Fruit fly (Drosophila melanogaster): ENCODE results near the gene cdm.
A peak's percentile ranks its signal among the peaks of the same experiment; 100 is the strongest.

The cdm gene

DNA sequence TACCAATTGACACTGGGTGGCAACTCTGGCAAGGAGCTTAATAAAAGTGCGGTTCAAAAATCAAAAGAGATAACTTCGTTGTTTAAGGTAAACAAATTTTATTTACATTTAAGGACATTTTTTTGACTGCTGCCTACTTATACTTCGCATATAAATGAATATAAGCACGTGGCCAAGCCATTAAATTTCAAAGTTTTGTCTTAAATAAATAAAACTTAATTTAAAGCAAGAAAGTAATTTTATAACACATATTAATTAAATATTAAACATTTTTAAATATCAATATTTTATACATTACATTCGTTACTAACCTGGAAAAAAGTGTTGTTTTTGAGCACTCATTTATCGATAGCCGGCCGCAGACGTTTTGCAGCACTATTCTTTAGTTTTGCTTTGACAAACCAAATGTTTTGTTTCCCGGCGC, 5.4 kb upstream of the cdm start, which contains the start of the genes CG12321 and MED17 (continued):
- TF ChIP-seq mam (GFP tag; optimal IDR thresholded peaks at IDR 0.05) (peak; percentile 70), CG4854 (GFP tag; optimal IDR thresholded peaks at IDR 0.05) (peak; percentile 62), crp (GFP tag; optimal IDR thresholded peaks at IDR 0.05) (peak in 1 of 2 experiments; percentile 53), chif (GFP tag; optimal IDR thresholded peaks at IDR 0.05) (peak in 1 of 2 experiments; percentile 49), CG3838 (GFP tag; optimal IDR thresholded peaks at IDR 0.05) (peak; percentile 43), CG17359 (tag; optimal IDR thresholded peaks at IDR 0.05) (peak; percentile 84), BtbVII (GFP tag; optimal IDR thresholded peaks at IDR 0.05) (peak; percentile 86), ken (GFP tag; IDR thresholded peaks at IDR 0.05) (peak; percentile 88), Abd-B (GFP tag; optimal IDR thresholded peaks at IDR 0.05) (peak; percentile 94), Asciz (GFP tag; optimal IDR thresholded peaks at IDR 0.05) (peak; percentile 78), pita (GFP tag; optimal IDR thresholded peaks at IDR 0.05) (no peak), sens-2 (GFP tag; IDR thresholded peaks at IDR 0.05) (no peak; the same call in 1 of the 2 replicates), C15 (GFP tag; IDR thresholded peaks at IDR 0.05) (peak; percentile 74; the same call in 2 of the 3 replicates), CG17912 (GFP tag; optimal IDR thresholded peaks at IDR 0.05) (peak; percentile 43), CG3407 (GFP tag; optimal IDR thresholded peaks at IDR 0.05) (peak; percentile 70), dmrt99B (tag; optimal IDR thresholded peaks at IDR 0.05) (peak; percentile 77), CG15269 (tag; optimal IDR thresholded peaks at IDR 0.05) (peak; percentile 89), CG2116 (GFP tag; optimal IDR thresholded peaks at IDR 0.05) (peak; percentile 80), yki (optimal IDR thresholded peaks at IDR 0.05) (no peak), kah (GFP tag; optimal IDR thresholded peaks at IDR 0.05) (peak; percentile 37), crc (GFP tag; optimal IDR thresholded peaks at IDR 0.05) (peak; percentile 25), ttk (GFP tag; IDR thresholded peaks at IDR 0.05) (peak; percentile 78), fd96Cb (tag; optimal IDR thresholded peaks at IDR 0.05) (peak; percentile 85), sima (GFP tag; optimal IDR thresholded peaks at IDR 0.05) (no peak), NC2β (GFP tag; optimal IDR thresholded peaks at IDR 0.05) (no peak), CG4360 (GFP tag; IDR thresholded peaks at IDR 0.05) (no peak), dati (GFP tag; IDR thresholded peaks at IDR 0.05) (no peak), Dek (tag; optimal IDR thresholded peaks at IDR 0.05) (peak; percentile 85), CG2889 (GFP tag; IDR thresholded peaks at IDR 0.05) (peak; percentile 77), CG42726 (GFP tag; IDR thresholded peaks at IDR 0.05; ENCODE audit: partially characterized antibody) (no peak), chm (GFP tag; IDR thresholded peaks at IDR 0.05) (peak; percentile 79), Nf-YC (tag; optimal IDR thresholded peaks at IDR 0.05) (peak; percentile 72), TFAM (GFP tag; optimal IDR thresholded peaks at IDR 0.05) (no peak), Trl (optimal IDR thresholded peaks at IDR 0.05) (no peak), Trl (GFP tag; optimal IDR thresholded peaks at IDR 0.05) (peak; percentile 19), pzg (GFP tag; optimal IDR thresholded peaks at IDR 0.05) (peak; percentile 46), tll (GFP tag; optimal IDR thresholded peaks at IDR 0.05) (no peak), Kr (GFP tag; optimal IDR thresholded peaks at IDR 0.05) (no peak), repo (GFP tag; optimal IDR thresholded peaks at IDR 0.05) (peak; percentile 18), HLH4C (GFP tag; IDR thresholded peaks at IDR 0.05; ENCODE audit: partially characterized antibody) (no peak), CG17186 (GFP tag; optimal IDR thresholded peaks at IDR 0.05) (peak; percentile 60), Adf1 (GFP tag; IDR thresholded peaks at IDR 0.05) (peak; percentile 49), CG11560 (tag; IDR thresholded peaks at IDR 0.05) (peak; percentile 81), Neu2 (GFP tag; optimal IDR thresholded peaks at IDR 0.05; ENCODE audit: borderline replicate concordance) (no peak), CG10147 (GFP tag; optimal IDR thresholded peaks at IDR 0.05) (peak; percentile 88), CG6683 (GFP tag; optimal IDR thresholded peaks at IDR 0.05) (peak; percentile 71), ap (GFP tag; IDR thresholded peaks at IDR 0.05) (peak; percentile 77), fu2 (GFP tag; optimal IDR thresholded peaks at IDR 0.05) (peak; percentile 62), sqz (GFP tag; optimal IDR thresholded peaks at IDR 0.05) (no peak), danr (GFP tag; IDR thresholded peaks at IDR 0.05) (peak; percentile 73; the same call in 1 of the 2 replicates), seq (GFP tag; IDR thresholded peaks at IDR 0.05) (peak; percentile 75)
